Worm (Caenorhabditis elegans) whole organism, L4 larva: ENCODE data around the gene best-15.
A peak's percentile ranks its signal among the peaks of the same experiment; 100 is the strongest.

Experiments used
- D1046.2 ChIP-seq: fragments of 200-800 bp; sonication (Bioruptor generic); IDR thresholded peaks from 2 replicates; pipeline ENCODE4 v1.3.6; 2022; ENCODE audit warnings: missing genetic modification characterization, missing compliant biosample characterization
- F10B5.3 ChIP-seq: sonication (generic microtip); optimal IDR thresholded peaks from 2 replicates; lab custom pipeline; 2016; ENCODE audit warnings: mild to moderate bottlenecking, missing genetic modification characterization, missing compliant biosample characterization
- F26F4.8 ChIP-seq: fragments of 200-800 bp; sonication (Bioruptor generic); conservative IDR thresholded peaks from 2 replicates; pipeline ENCODE4 v1.3.6; 2022; ENCODE audit warnings: missing genetic modification characterization, missing compliant biosample characterization
- F44E2.7 ChIP-seq: fragments of 200-800 bp; sonication (Bioruptor generic); IDR thresholded peaks from 2 replicates; pipeline ENCODE4 v2.1.2; 2022; ENCODE audit warnings: missing genetic modification characterization, missing compliant biosample characterization
- F49E8.2 ChIP-seq: sonication (generic microtip); optimal IDR thresholded peaks from 2 replicates; lab custom pipeline; 2016; ENCODE audit warnings: missing compliant biosample characterization, mild to moderate bottlenecking, missing genetic modification characterization, borderline replicate concordance
- R02D3.7 ChIP-seq: fragments of 150-350 bp; sonication (generic microtip); optimal IDR thresholded peaks from 3 replicates; lab custom pipeline; 2014; ENCODE audit warnings: missing biosample characterization, missing genetic modification characterization
- T26A8.4 ChIP-seq: fragments of 200-800 bp; sonication (Bioruptor generic); IDR thresholded peaks from 2 replicates; pipeline ENCODE4 v1.3.6; 2022; ENCODE audit warnings: missing genetic modification characterization, missing compliant biosample characterization
- Y105C5A.15 ChIP-seq: fragments of 200-800 bp; sonication (Bioruptor generic); IDR thresholded peaks from 2 replicates; pipeline ENCODE4 v1.3.6; 2022; ENCODE audit warnings: missing genetic modification characterization, missing compliant biosample characterization
- Y5F2A.4 ChIP-seq: fragments of 200-800 bp; sonication (Bioruptor generic); optimal IDR thresholded peaks from 2 replicates; lab custom pipeline; 2018; ENCODE audit warnings: mild to moderate bottlenecking, missing genetic modification characterization, missing compliant biosample characterization
- ZK337.2 ChIP-seq: fragments of 200-800 bp; sonication (Bioruptor generic); IDR thresholded peaks from 2 replicates; pipeline ENCODE4 v1.3.6; 2022; ENCODE audit warnings: missing genetic modification reagents, missing genetic modification characterization, missing compliant biosample characterization
- ZK546.5 ChIP-seq, 2 experiments: sonication (generic microtip); optimal IDR thresholded peaks; 2 replicates each; lab custom pipeline; 2017; ENCODE audit warnings: missing biosample characterization in 2 of 2, missing genetic modification characterization in 2 of 2
- aly-2 ChIP-seq: sonication (generic microtip); optimal IDR thresholded peaks from 2 replicates; lab custom pipeline; 2018; ENCODE audit warnings: missing biosample characterization, missing genetic modification characterization
- ama-1 ChIP-seq: fragments of 150-350 bp; optimal IDR thresholded peaks from 2 replicates; lab custom pipeline; 2014; ENCODE audit warnings: inconsistent platforms, mixed read lengths
- attf-4 ChIP-seq: sonication (generic microtip); optimal IDR thresholded peaks from 3 replicates; lab custom pipeline; 2017; ENCODE audit warnings: missing biosample characterization, missing genetic modification characterization
- ceh-82 ChIP-seq: sonication (generic microtip); optimal IDR thresholded peaks from 2 replicates; lab custom pipeline; 2017; ENCODE audit warnings: missing biosample characterization, missing genetic modification characterization
- daf-19 ChIP-seq: fragments of 200-800 bp; sonication (Bioruptor generic); conservative IDR thresholded peaks from 2 replicates; pipeline ENCODE4 v1.3.6; 2022; ENCODE audit warnings: missing genetic modification characterization, missing compliant biosample characterization
- dmd-6 ChIP-seq: fragments of 200-800 bp; sonication (Bioruptor generic); IDR thresholded peaks from 2 replicates; pipeline ENCODE4 v1.3.6; 2022; ENCODE audit warnings: missing genetic modification reagents, missing genetic modification characterization, missing compliant biosample characterization
- dmd-8 ChIP-seq: fragments of 200-800 bp; sonication (Bioruptor generic); IDR thresholded peaks from 2 replicates; pipeline ENCODE4 v1.3.6; 2022; ENCODE audit warnings: missing genetic modification characterization, missing compliant biosample characterization
- egl-43 ChIP-seq: fragments of 200-800 bp; sonication (Bioruptor generic); IDR thresholded peaks from 2 replicates; pipeline ENCODE4 v1.3.6; 2022; ENCODE audit warnings: missing genetic modification reagents, missing genetic modification characterization, missing compliant biosample characterization
- fos-1 ChIP-seq: fragments of 150-350 bp; optimal IDR thresholded peaks from 2 replicates; lab custom pipeline; 2014; ENCODE audit warnings: missing biosample characterization, missing genetic modification characterization
- hmg-1.1 ChIP-seq: fragments of 200-800 bp; sonication (Bioruptor generic); IDR thresholded peaks from 2 replicates; pipeline ENCODE4 v1.3.6; 2022; ENCODE audit warnings: missing genetic modification reagents, missing genetic modification characterization, missing compliant biosample characterization
- lim-7 ChIP-seq: fragments of 200-800 bp; sonication (Bioruptor generic); IDR thresholded peaks from 2 replicates; pipeline ENCODE4 v1.3.6; 2022; ENCODE audit warnings: missing genetic modification characterization, missing compliant biosample characterization
- lin-13 ChIP-seq: fragments of 150-350 bp; optimal IDR thresholded peaks from 2 replicates; lab custom pipeline; 2014; ENCODE audit warnings: missing biosample characterization, missing genetic modification reagents, missing genetic modification characterization
- lin-15B ChIP-seq: fragments of 150-350 bp; sonication (generic microtip); optimal IDR thresholded peaks from 3 replicates; lab custom pipeline; 2014; ENCODE audit warnings: missing biosample characterization, missing genetic modification characterization
- lin-29 ChIP-seq: fragments of 200-800 bp; sonication (Bioruptor generic); IDR thresholded peaks from 2 replicates; pipeline ENCODE4 v1.3.6; 2022; ENCODE audit warnings: missing genetic modification reagents, missing genetic modification characterization, missing compliant biosample characterization
- lin-39 ChIP-seq: fragments of 150-350 bp; optimal IDR thresholded peaks from 2 replicates; lab custom pipeline; 2014; ENCODE audit warnings: missing biosample characterization, missing genetic modification reagents, missing genetic modification characterization
- lir-3 ChIP-seq: sonication (generic microtip); optimal IDR thresholded peaks from 2 replicates; lab custom pipeline; 2016; ENCODE audit warnings: mild to moderate bottlenecking, missing genetic modification characterization, missing compliant biosample characterization
- madf-5 ChIP-seq, 2 experiments: fragments of 200-800 bp; sonication (Bioruptor generic); IDR thresholded peaks; 2 replicates each; pipeline ENCODE4 v1.3.6; 2022; ENCODE audit warnings: missing compliant biosample characterization in 2 of 2, missing genetic modification characterization in 2 of 2
- mep-1 ChIP-seq: fragments of 150-350 bp; sonication (generic microtip); optimal IDR thresholded peaks from 3 replicates; lab custom pipeline; 2014; ENCODE audit warnings: missing biosample characterization, missing genetic modification characterization
- mxl-3 ChIP-seq: fragments of 200-800 bp; sonication (Bioruptor generic); optimal IDR thresholded peaks from 2 replicates; lab custom pipeline; 2018; ENCODE audit warnings: mild to moderate bottlenecking, missing genetic modification characterization, missing compliant biosample characterization
- nhr-10 ChIP-seq: fragments of 150-350 bp; optimal IDR thresholded peaks from 2 replicates; lab custom pipeline; 2014; ENCODE audit warnings: missing biosample characterization, missing genetic modification characterization
- nhr-102 ChIP-seq: sonication (generic microtip); optimal IDR thresholded peaks from 2 replicates; lab custom pipeline; 2016; ENCODE audit warnings: mild to moderate bottlenecking, missing genetic modification characterization, moderate library complexity, missing compliant biosample characterization
- nhr-237 ChIP-seq: sonication (generic microtip); optimal IDR thresholded peaks from 2 replicates; lab custom pipeline; 2017; ENCODE audit warnings: missing biosample characterization, missing genetic modification characterization
- nhr-41 ChIP-seq: fragments of 200-800 bp; sonication (Bioruptor generic); IDR thresholded peaks from 2 replicates; pipeline ENCODE4 v1.3.6; 2022; ENCODE audit warnings: missing genetic modification reagents, missing genetic modification characterization, missing compliant biosample characterization
- nhr-42 ChIP-seq: fragments of 200-800 bp; sonication (Bioruptor generic); IDR thresholded peaks from 2 replicates; pipeline ENCODE4 v1.3.6; 2022; ENCODE audit warnings: missing genetic modification characterization, missing compliant biosample characterization
- nhr-48 ChIP-seq: sonication (generic microtip); optimal IDR thresholded peaks from 2 replicates; lab custom pipeline; 2016; ENCODE audit warnings: mild to moderate bottlenecking, missing genetic modification characterization, missing compliant biosample characterization
- pqm-1 ChIP-seq: sonication (generic microtip); optimal IDR thresholded peaks from 2 replicates; lab custom pipeline; 2017; ENCODE audit warnings: missing biosample characterization, missing genetic modification characterization
- rbr-2 ChIP-seq: sonication (generic microtip); optimal IDR thresholded peaks from 2 replicates; lab custom pipeline; 2016; ENCODE audit warnings: missing genotype, missing genetic modification characterization, missing compliant biosample characterization
- saeg-2 ChIP-seq: fragments of 200-800 bp; sonication (Bioruptor generic); IDR thresholded peaks from 2 replicates; pipeline ENCODE4 v1.3.6; 2022; ENCODE audit warnings: missing genetic modification reagents, missing genetic modification characterization, missing compliant biosample characterization
- set-16 ChIP-seq: fragments of 200-800 bp; sonication (Bioruptor generic); IDR thresholded peaks from 2 replicates; pipeline ENCODE4 v1.3.6; 2022; ENCODE audit warnings: missing genetic modification reagents, missing genetic modification characterization, missing compliant biosample characterization
- spr-1 ChIP-seq: sonication (generic microtip); optimal IDR thresholded peaks from 2 replicates; lab custom pipeline; 2016; ENCODE audit warnings: mild to moderate bottlenecking, missing genetic modification characterization, missing compliant biosample characterization
- spr-3 ChIP-seq: fragments of 200-800 bp; sonication (Bioruptor generic); optimal IDR thresholded peaks from 2 replicates; lab custom pipeline; 2018; ENCODE audit warnings: mild to moderate bottlenecking, missing genetic modification characterization, missing compliant biosample characterization
- tra-1 ChIP-seq: fragments of 200-800 bp; sonication (Bioruptor generic); IDR thresholded peaks from 2 replicates; pipeline ENCODE4 v1.3.6; 2022; ENCODE audit warnings: missing genetic modification reagents, missing genetic modification characterization, missing compliant biosample characterization
- unc-39 ChIP-seq: sonication (generic microtip); optimal IDR thresholded peaks from 2 replicates; lab custom pipeline; 2017; ENCODE audit warnings: missing biosample characterization, missing genetic modification characterization
- unc-62 ChIP-seq, 3 experiments: fragments of 150-350 bp in 1 of 3; sonication (generic microtip); optimal IDR thresholded peaks in 2 of 3; peaks in 1 of 3; 1 replicate in 1 of 3; 2 replicates in 2 of 3; lab custom pipeline; 2014 to 2017; ENCODE audit warnings: missing biosample characterization in 3 of 3, missing genetic modification characterization in 3 of 3, missing genetic modification reagents in 3 of 3, missing genotype in 1 of 3
- vab-7 ChIP-seq: fragments of 200-800 bp; sonication (Bioruptor generic); IDR thresholded peaks from 2 replicates; pipeline ENCODE4 v1.3.6; 2022; ENCODE audit warnings: missing genetic modification reagents, missing genetic modification characterization, missing compliant biosample characterization
- zfp-3 ChIP-seq: fragments of 200-800 bp; sonication (Bioruptor generic); conservative IDR thresholded peaks from 2 replicates; pipeline ENCODE4 v1.3.6; 2022; ENCODE audit warnings: missing genetic modification reagents, missing genetic modification characterization, missing compliant biosample characterization
- zip-11 ChIP-seq: fragments of 200-800 bp; sonication (Bioruptor generic); IDR thresholded peaks from 2 replicates; pipeline ENCODE4 v1.3.6; 2022; ENCODE audit warnings: missing genetic modification characterization, missing compliant biosample characterization

best-15 gene

ce11 chrIV:10828049-10828448 is 4.0 kb downstream of the best-15 start, which contains the start of gene npax-3:
TSS of gene npax-3 (minus strand) at chrIV:10828149.
- no peak for TF ChIP-seq set-16
- no peak for TF ChIP-seq lim-7
- no peak for TF ChIP-seq unc-39 (tag; lab: Kevin White, UChicago)
- TF ChIP-seq R02D3.7 (tag; lab: Kevin White, UChicago), result no peak
- no peak for TF ChIP-seq nhr-42
- no peak for TF ChIP-seq mxl-3 (GFP tag; lab: Kevin White, UChicago)
- TF ChIP-seq dmd-8 (GFP tag; lab: Robert Waterston, UW), result no peak
- no peak for TF ChIP-seq mep-1
- TF ChIP-seq nhr-41, result no peak
- no peak for TF ChIP-seq saeg-2 (GFP tag; lab: Robert Waterston, UW)
- no peak for TF ChIP-seq attf-4 (tag; lab: Kevin White, UChicago)
- no peak for TF ChIP-seq nhr-48 (tag; lab: Kevin White, UChicago)
- no peak for TF ChIP-seq unc-62 (GFP tag; optimal IDR thresholded peaks at IDR 0.05 in 1 of 2; lab: Kevin White, UChicago)
- no peak for TF ChIP-seq unc-62 (tag; optimal IDR thresholded peaks at IDR 0.05; lab: Kevin White, UChicago)
- TF ChIP-seq spr-3 (GFP tag; lab: Kevin White, UChicago), result no peak
- TF ChIP-seq Y5F2A.4 (GFP tag; lab: Kevin White, UChicago), result no peak
- no peak for TF ChIP-seq ceh-82 (tag; lab: Kevin White, UChicago)

ce11 chrIV:10826029-10826428 is 6.0 kb downstream of the best-15 start:
- TF ChIP-seq tra-1 (GFP tag; lab: Robert Waterston, UW) (no peak), dmd-6 (peak; percentile 7; the same call in 1 of the 2 replicates), vab-7 (GFP tag; lab: Robert Waterston, UW) (no peak), zip-11 (GFP tag; lab: Robert Waterston, UW) (no peak), Y105C5A.15 (no peak), T26A8.4 (peak; percentile 41; the same call in 1 of the 2 replicates)

ce11 chrIV:10825383-10825782 is 6.7 kb downstream of the best-15 start:
- TF ChIP-seq lir-3 (no peak), vab-7 (GFP tag; lab: Robert Waterston, UW) (no peak), zfp-3 (GFP tag; lab: Robert Waterston, UW) (0 out of 2 replicates have a peak, but pooled peaks have one; percentile 30), nhr-48 (tag; lab: Kevin White, UChicago) (no peak), lin-13 (GFP tag; lab: Kevin White, UChicago) (no peak), nhr-41 (no peak), lin-15B (tag; lab: Kevin White, UChicago) (no peak), rbr-2 (no peak), egl-43 (GFP tag; lab: Robert Waterston, UW) (0 out of 2 replicates have a peak, but pooled peaks have one; percentile 23), daf-19 (peak; percentile 55; the same call in 1 of the 2 replicates), lin-29 (GFP tag; lab: Robert Waterston, UW) (no peak), nhr-102 (tag; lab: Kevin White, UChicago) (peak; percentile 8), F44E2.7 (GFP tag; lab: Robert Waterston, UW) (no peak), saeg-2 (GFP tag; lab: Robert Waterston, UW) (no peak), aly-2 (no peak), ZK337.2 (GFP tag; lab: Robert Waterston, UW) (no peak), hmg-1.1 (GFP tag; lab: Robert Waterston, UW) (no peak), D1046.2 (GFP tag; lab: Robert Waterston, UW) (no peak), Y105C5A.15 (no peak), pqm-1 (tag; lab: Kevin White, UChicago) (no peak), F49E8.2 (no peak), unc-39 (tag; lab: Kevin White, UChicago) (no peak), F26F4.8 (no peak), nhr-42 (no peak), fos-1 (tag; lab: Kevin White, UChicago) (no peak), nhr-237 (tag; lab: Kevin White, UChicago) (no peak), lin-39 (tag; lab: Kevin White, UChicago) (no peak), F10B5.3 (no peak), ZK546.5 (tag; optimal IDR thresholded peaks at IDR 0.05; lab: Kevin White, UChicago) (no peak), attf-4 (tag; lab: Kevin White, UChicago) (no peak), ama-1 (peak; percentile 18), T26A8.4 (0 out of 2 replicates have a peak, but pooled peaks have one; percentile 32), madf-5 (GFP tag; IDR thresholded peaks at IDR 0.05; lab: Robert Waterston, UW) (no peak), nhr-10 (tag; lab: Kevin White, UChicago) (no peak), spr-1 (tag; lab: Kevin White, UChicago) (no peak), spr-3 (GFP tag; lab: Kevin White, UChicago) (no peak)
